Worm (Caenorhabditis elegans): ENCODE results near the gene srlf-14.

Gene srlf-14

ce11 chrIV:10891993-10892392, 2.2 kb downstream of the srlf-14 start, which contains the start of gene srlf-12:
TSS of gene srlf-12 (minus strand) at chrIV:10892093.
- TF ChIP-seq rnt-1 (tag; optimal IDR thresholded peaks at IDR 0.05), result no peak
- TF ChIP-seq fkh-10 (GFP tag; optimal IDR thresholded peaks at IDR 0.05), result no peak
- TF ChIP-seq lsy-2 (tag; optimal IDR thresholded peaks at IDR 0.05), result no peak
- no peak for TF ChIP-seq aha-1 (tag; optimal IDR thresholded peaks at IDR 0.05)
- TF ChIP-seq tbx-2 (tag; optimal IDR thresholded peaks at IDR 0.05), result no peak

DNA sequence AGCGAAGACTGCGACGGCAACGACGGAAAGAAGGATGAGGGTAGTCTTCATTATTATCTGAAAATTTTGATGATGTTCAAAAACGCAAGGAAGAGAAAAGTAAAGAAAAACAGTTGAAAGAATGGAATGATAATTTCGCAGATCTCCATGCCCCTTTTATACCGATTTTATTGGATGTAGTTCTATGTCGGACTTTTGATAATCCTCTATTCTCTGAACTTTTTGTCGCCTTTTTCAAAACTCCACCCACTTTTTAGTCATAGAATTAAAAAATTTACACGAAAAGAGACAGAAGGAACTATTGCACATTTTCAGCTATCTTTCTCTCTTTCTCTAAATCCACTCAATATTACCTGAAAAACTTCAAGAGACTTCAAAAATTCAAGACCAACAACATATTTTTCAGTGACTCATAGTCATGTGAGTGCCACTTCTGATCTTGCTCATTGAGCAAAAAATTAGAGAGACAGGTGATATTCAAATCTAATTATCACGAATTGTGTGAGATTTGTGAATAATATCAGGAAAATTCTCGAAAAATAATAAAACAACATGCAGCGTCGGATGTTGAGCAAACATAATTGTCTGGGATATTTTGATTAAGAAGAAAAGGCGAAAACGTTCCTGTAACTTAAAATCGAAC, 4.2 kb downstream of the srlf-14 start, which contains the start of gene F13E9.15:
TSS of gene F13E9.15 (minus strand) at position 51 of the 643 bp plus-strand sequence.
- TF ChIP-seq ceh-8 (GFP tag; optimal IDR thresholded peaks at IDR 0.05) (peak; percentile 70), ceh-90 (tag; optimal IDR thresholded peaks at IDR 0.05) (peak; percentile 36), nhr-71 (tag; optimal IDR thresholded peaks at IDR 0.05) (peak; percentile 71), nhr-47 (tag; optimal IDR thresholded peaks at IDR 0.05) (peak; percentile 63), pag-3 (tag; optimal IDR thresholded peaks at IDR 0.05; ENCODE audit: borderline replicate concordance, insufficient read depth) (no peak), fkh-10 (GFP tag; optimal IDR thresholded peaks at IDR 0.05) (peak; percentile 17), sup-37 (GFP tag; optimal IDR thresholded peaks at IDR 0.05) (no peak), fkh-8 (tag; optimal IDR thresholded peaks at IDR 0.05) (peak; percentile 89), hlh-4 (tag; optimal IDR thresholded peaks at IDR 0.05) (peak; percentile 96), fos-1 (tag; optimal IDR thresholded peaks at IDR 0.05) (peak; percentile 10), unc-30 (tag; optimal IDR thresholded peaks at IDR 0.05) (no peak), nhr-20 (tag; optimal IDR thresholded peaks at IDR 0.05) (peak; percentile 2)

ce11 chrIV:10887285-10887684, 6.9 kb downstream of the srlf-14 start, which contains the start of gene F13E9.16:
TSS of gene F13E9.16 (minus strand) at chrIV:10887385.
- TF ChIP-seq mef-2 (tag; optimal IDR thresholded peaks at IDR 0.05), result no peak
- no peak for TF ChIP-seq snu-23 (GFP tag; optimal IDR thresholded peaks at IDR 0.05)
- no peak for TF ChIP-seq fkh-10 (GFP tag; optimal IDR thresholded peaks at IDR 0.05)
- TF ChIP-seq unc-86 (tag; optimal IDR thresholded peaks at IDR 0.05), result no peak
- TF ChIP-seq sup-37 (GFP tag; optimal IDR thresholded peaks at IDR 0.05), result no peak
- no peak for TF ChIP-seq pag-3 (tag; optimal IDR thresholded peaks at IDR 0.05; ENCODE audit: borderline replicate concordance, insufficient read depth)
- no peak for TF ChIP-seq isw-1 (GFP tag; IDR thresholded peaks at IDR 0.05)
- no peak for TF ChIP-seq lin-13 (GFP tag; optimal IDR thresholded peaks at IDR 0.05)
- no peak for TF ChIP-seq unc-30 (tag; optimal IDR thresholded peaks at IDR 0.05)
- no peak for TF ChIP-seq grh-1 (GFP tag; IDR thresholded peaks at IDR 0.05)
- no peak for TF ChIP-seq aly-2 (tag; optimal IDR thresholded peaks at IDR 0.05)
- TF ChIP-seq ceh-90 (tag; optimal IDR thresholded peaks at IDR 0.05), result no peak
- TF ChIP-seq nhr-20 (tag; optimal IDR thresholded peaks at IDR 0.05), result no peak
- no peak for TF ChIP-seq snpc-4 (tag; optimal IDR thresholded peaks at IDR 0.05)
- TF ChIP-seq nhr-84 (tag; optimal IDR thresholded peaks at IDR 0.05), result no peak

DNA sequence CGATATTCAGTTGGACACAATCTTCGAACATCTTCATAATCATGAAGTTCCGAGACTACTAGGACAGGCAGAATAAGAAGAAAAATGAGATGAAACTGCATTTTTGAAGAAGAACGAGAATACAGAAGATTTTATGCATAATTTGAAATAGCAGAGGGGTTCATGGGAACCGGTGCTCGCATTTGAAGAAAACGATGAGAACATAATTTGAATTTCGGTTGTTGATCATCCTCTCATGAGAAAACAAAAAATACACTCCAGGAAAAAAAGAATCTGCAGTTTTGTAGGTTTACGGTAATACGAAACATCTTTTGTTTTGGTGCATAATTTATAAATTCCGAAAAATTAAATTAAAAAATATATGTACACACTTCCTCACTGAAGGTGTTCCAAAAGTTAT, 8.2 kb downstream of the srlf-14 start, which contains the start of gene srlf-11:
TSS of gene srlf-11 (minus strand) at position 101 of the 400 bp plus-strand sequence.
- TF ChIP-seq fkh-4 (tag; optimal IDR thresholded peaks at IDR 0.05; ENCODE audit: borderline replicate concordance) (no peak), nhr-71 (tag; optimal IDR thresholded peaks at IDR 0.05) (no peak), nhr-28 (tag; optimal IDR thresholded peaks at IDR 0.05) (no peak), unc-30 (tag; optimal IDR thresholded peaks at IDR 0.05) (no peak), F16B12.6 (tag; optimal IDR thresholded peaks at IDR 0.05) (no peak), nhr-20 (tag; optimal IDR thresholded peaks at IDR 0.05) (no peak), elt-2 (tag; optimal IDR thresholded peaks at IDR 0.05) (no peak), irx-1 (tag; optimal IDR thresholded peaks at IDR 0.05) (no peak), nhr-47 (tag; optimal IDR thresholded peaks at IDR 0.05) (no peak), unc-62 (GFP tag; optimal IDR thresholded peaks at IDR 0.05) (no peak), ceh-88 (GFP tag; IDR thresholded peaks at IDR 0.05) (no peak), blmp-1 (tag; optimal IDR thresholded peaks at IDR 0.05) (no peak), mab-9 (GFP tag; IDR thresholded peaks at IDR 0.05) (no peak), nhr-237 (tag; optimal IDR thresholded peaks at IDR 0.05) (no peak)

All from whole organism, L1 larva.